Fruit fly (Drosophila melanogaster) S2 (cell line): ENCODE measurements around the gene Hsc70-1.

Experiments used
- CG8478 ChIP-seq: fragments of >200 bp; optimal IDR thresholded peaks from 2 replicates; lab custom pipeline; 2018
- CTCF ChIP-seq, 2 experiments: fragments of >200 bp; optimal IDR thresholded peaks; 2 replicates each; lab custom pipeline; 2018

The Hsc70-1 gene

DNA sequence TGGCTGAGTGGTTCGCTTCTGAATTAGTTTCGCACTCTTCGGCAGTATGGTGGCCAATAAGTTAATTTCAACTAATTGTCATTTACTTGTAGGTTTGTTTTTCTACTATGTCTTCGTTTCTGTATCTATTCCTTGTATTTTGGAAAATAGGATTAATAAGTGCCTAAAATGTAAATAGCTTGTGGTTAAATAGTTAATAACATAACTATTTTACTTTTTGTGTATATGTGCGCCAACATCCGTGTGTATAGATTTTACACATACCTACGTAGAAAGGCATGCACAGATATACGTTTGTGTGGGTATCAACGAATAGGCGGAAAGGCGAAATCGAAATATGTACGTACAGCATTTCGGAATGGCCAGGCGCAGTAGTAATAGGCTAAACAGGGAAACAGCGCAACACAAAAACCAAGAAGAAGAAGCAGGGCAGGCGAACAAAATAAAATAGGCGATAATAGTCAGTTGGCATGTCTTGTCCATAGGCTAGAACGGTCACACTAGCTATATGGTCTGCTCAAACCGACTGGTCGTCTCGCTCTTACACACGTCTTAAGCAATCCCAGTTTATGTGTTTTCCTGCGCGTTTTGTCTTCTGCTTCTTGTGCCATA is 28.8 kb downstream of the Hsc70-1 start:
- TF ChIP-seq CTCF (optimal IDR thresholded peaks at IDR 0.05; lab: Kevin White, UChicago) (peak in 1 of 2 experiments; percentile 4), CG8478 (lab: Kevin White, UChicago) (no peak)

DNA sequence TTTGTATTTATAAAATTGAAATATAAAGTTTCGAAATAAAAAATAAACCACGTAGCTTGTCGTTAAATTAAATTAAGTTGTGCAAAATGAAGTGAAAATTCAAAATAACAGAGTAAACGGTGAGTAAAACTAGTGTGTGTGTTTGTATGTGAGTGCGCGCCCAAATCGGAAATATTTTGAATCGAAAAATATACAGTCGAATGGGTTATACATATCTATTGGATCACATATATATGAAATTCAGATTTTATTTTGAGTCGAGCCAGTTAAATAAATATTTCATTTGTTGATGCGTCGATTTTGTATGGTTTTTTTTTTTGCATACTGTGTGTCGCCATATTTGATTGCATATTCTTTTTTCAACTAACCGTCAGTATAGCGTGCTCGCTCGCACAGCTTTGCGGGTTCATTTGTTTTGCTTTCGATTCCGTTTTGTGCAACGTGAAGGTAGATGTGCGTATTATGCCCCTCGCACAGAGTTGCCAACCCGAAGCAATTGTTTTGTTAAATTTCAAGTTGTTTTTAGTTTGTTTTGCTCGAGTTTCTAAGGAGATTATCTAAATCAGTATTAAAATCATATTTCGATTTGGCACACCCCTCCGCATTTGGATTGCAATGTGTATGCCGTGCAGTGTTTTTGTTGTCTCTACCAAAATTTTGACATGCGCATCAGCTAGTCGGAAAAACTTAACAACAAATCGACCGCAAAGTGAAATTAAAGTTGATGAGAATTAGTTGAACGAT is 29.6 kb downstream of the Hsc70-1 start:
- no peak for TF ChIP-seq CTCF (optimal IDR thresholded peaks at IDR 0.05; lab: Kevin White, UChicago)
- TF ChIP-seq CG8478 (lab: Kevin White, UChicago): no peak

DNA sequence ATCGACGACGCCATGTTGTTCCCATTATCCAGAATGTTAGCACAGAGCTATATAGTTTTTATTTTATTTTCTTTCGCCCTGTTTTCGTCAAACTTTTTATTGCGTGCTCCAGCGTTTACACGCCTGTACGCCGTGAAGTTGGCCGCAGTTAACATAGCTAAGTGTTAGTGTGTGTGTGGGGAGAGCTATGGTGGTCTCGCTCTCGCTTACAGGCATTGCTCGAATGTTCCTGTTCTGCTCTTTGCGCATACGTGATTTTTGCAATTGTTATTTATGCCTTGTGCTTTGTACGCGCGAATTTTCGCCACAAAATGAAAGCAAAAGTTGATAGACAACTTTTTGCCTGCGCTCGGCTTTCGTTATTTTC is 30.2 kb downstream of the Hsc70-1 start:
- no peak for TF ChIP-seq CG8478 (lab: Kevin White, UChicago)
- TF ChIP-seq CTCF (optimal IDR thresholded peaks at IDR 0.05; lab: Kevin White, UChicago): no peak

DNA sequence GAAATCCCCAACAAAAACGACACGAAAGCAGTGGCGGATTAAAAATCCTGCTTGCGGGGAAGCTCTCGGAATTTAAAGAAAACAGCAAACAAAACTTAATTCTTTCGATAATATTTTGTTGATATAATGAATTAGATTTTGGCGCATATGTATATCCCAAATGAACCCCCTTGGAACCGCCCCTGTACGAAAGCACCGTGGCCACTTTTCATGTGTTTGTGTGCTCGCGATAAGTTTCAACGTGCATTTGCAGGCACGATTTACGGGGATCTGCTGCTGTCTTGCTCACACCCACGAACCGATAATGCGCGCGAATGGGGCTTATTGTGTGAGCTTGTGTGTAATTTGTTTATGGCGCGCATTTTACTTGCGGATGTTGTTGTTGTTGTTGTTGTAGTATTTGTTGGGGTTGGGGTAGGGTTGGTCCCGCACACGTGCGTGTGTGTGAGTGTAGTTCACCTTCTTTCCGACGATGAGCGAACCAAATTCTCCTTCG is 31.1 kb downstream of the Hsc70-1 start:
- no peak for TF ChIP-seq CG8478 (lab: Kevin White, UChicago)
- no peak for TF ChIP-seq CTCF (optimal IDR thresholded peaks at IDR 0.05; lab: Kevin White, UChicago)

DNA sequence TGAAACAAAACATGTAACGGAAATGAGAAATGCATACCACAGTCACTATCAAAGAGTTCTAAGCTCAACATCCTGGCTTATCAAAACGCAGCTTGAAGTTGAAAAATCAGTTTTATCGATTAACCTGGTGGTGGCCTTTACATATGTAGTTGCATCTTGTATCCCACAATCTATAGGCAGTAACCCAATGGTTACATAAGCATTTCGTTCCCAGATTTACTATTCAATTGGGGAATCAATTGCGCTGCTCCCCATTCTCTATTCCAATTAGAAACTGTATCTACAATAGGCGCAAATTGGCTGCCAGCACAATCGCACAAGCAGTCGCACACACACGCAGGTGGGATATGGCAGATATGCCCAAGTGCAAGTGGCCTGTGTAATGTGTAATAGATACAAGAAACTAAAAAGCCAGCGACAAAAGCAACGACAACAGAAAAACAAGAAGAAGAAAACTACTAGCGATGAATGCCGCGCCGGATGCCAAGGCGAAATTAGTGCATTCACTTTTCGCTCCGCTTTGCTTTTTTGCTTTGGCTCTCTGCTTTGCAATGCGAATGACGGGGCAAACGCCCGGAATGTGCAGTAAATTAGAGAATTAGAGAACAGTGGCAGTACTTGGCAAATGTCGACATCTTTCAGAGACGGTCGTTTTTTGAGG is 31.9 kb downstream of the Hsc70-1 start:
- no peak for TF ChIP-seq CG8478 (lab: Kevin White, UChicago)
- no peak for TF ChIP-seq CTCF (optimal IDR thresholded peaks at IDR 0.05; lab: Kevin White, UChicago)

DNA sequence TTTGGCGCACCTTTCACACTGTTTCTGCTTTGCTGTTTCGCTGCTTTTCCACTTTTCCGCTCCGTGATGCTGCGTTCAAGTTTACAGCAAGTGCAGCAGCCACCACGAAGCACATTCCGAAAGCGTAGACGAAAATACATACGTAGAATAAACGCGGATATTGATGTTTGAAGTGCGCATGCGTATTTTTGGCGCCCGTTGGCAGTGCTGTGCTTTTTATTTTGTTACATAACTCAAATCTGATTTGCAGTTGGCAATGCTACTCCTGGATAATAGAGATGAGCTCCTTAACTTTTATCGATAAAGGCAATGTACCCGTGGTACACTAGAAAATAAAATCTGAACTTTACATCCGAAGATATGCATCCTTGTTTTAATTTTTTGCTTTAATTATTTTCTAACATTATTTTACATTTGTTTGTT is 32.9 kb downstream of the Hsc70-1 start:
- TF ChIP-seq CG8478 (lab: Kevin White, UChicago) (no peak), CTCF (optimal IDR thresholded peaks at IDR 0.05; lab: Kevin White, UChicago) (no peak)

DNA sequence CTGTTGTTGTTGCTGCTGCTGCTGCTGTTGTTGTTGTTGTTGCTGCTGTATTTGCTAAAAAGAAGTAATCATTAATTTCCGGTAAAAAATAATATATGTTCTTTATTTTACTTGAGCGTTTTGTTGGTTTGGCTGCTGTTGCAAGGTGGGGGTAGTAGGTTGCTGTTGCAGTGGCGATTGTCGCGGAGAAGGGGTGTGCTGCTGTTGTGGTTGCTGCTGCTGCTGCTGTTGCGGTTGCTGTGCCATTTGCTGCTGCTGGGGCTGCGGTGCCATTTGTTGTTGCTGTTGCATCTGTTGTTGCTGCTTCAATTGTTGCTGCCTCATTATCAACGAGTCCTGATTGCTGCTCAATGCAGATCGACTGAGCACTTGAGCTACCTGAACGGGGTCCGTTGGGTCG is 51.9 kb downstream of the Hsc70-1 start:
- no peak for TF ChIP-seq CTCF (optimal IDR thresholded peaks at IDR 0.05; lab: Kevin White, UChicago)
- no peak for TF ChIP-seq CG8478 (lab: Kevin White, UChicago)
